Worm (Caenorhabditis elegans) whole organism, young adult: Measurements from ENCODE around the gene C50D2.2.

Source experiments
- F49E8.2 ChIP-seq: sonication (generic microtip); optimal IDR thresholded peaks from 3 replicates; lab custom pipeline; 2017; ENCODE audit warnings: missing genetic modification characterization, mild to moderate bottlenecking, missing compliant biosample characterization, antibody characterized with exemption, moderate library complexity; ENCODE audit not compliant: insufficient read depth
- attf-3 ChIP-seq: fragments of 200-800 bp; sonication (Bioruptor generic); conservative IDR thresholded peaks from 2 replicates; pipeline ENCODE4 v1.3.6; 2022; ENCODE audit warnings: missing genetic modification reagents, missing genetic modification characterization, missing compliant biosample characterization
- snpc-3.4 ChIP-seq: sonication (generic microtip); optimal IDR thresholded peaks from 2 replicates; lab custom pipeline; 2017; ENCODE audit warnings: missing genetic modification characterization, mild to moderate bottlenecking, missing compliant biosample characterization, antibody characterized with exemption, moderate library complexity, missing genotype, missing genetic modification reagents

DNA sequence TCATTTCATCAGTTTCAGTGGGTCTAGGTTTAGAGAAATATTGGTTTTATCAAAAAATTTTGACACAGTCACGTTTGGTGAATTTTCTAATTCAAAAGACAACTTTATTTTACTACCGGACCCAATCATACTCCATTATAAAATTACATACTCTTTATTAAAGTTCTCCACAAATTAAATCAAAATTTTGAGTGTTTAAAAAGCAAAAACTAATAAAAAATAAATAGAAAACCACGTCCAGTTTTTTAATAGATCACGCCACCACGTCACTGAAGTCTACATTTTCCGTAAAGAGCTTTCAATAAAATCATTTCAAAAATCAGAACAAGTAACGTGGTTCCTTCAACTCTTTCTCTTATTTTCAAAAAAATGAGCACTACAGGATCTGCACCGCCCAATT lies 3.1 kb upstream of the C50D2.2 start, which contains the start of gene txt-1:
- TF ChIP-seq F49E8.2 (no peak), snpc-3.4 (no peak), attf-3 (no peak)
